Fruit fly (Drosophila melanogaster) whole organism, embryonic: Measurements from ENCODE around the gene msd1.
A peak's percentile ranks its signal among the peaks of the same experiment; 100 is the strongest.

ENCODE experiments used
- Bgb ChIP-seq: fragments of 200-800 bp; sonication (Bioruptor generic); IDR thresholded peaks from 2 replicates; pipeline ENCODE4 v1.3.6; 2022; ENCODE audit warnings: missing biosample characterization, missing genetic modification characterization; ENCODE audit not compliant: partially characterized antibody
- C15 ChIP-seq: fragments of 200-800 bp; sonication (Bioruptor generic); IDR thresholded peaks from 3 replicates; pipeline ENCODE4 v1.3.6; 2022; ENCODE audit warnings: missing biosample characterization, missing genetic modification characterization
- CG10274 ChIP-seq: fragments of 200-800 bp; sonication (Bioruptor generic); optimal IDR thresholded peaks from 3 replicates; lab custom pipeline; 2017; ENCODE audit warnings: missing biosample characterization, mild to moderate bottlenecking, missing genetic modification characterization
- CG10431 ChIP-seq: fragments of 200-800 bp; sonication (Bioruptor generic); optimal IDR thresholded peaks from 3 replicates; lab custom pipeline; 2018; ENCODE audit warnings: missing biosample characterization, mild to moderate bottlenecking, missing genetic modification characterization
- CG13296 ChIP-seq: fragments of 200-800 bp; sonication (Bioruptor generic); optimal IDR thresholded peaks from 3 replicates; lab custom pipeline; 2018; ENCODE audit warnings: missing biosample characterization, mild to moderate bottlenecking, missing genetic modification characterization
- CG13894 ChIP-seq: fragments of 200-800 bp; sonication (Bioruptor generic); optimal IDR thresholded peaks from 3 replicates; lab custom pipeline; 2018; ENCODE audit warnings: missing biosample characterization, mild to moderate bottlenecking, missing genetic modification characterization, moderate library complexity
- CG14050 ChIP-seq: fragments of 200-800 bp; sonication (Bioruptor generic); IDR thresholded peaks from 3 replicates; pipeline ENCODE4 v1.3.6; 2022; ENCODE audit warnings: missing biosample characterization, missing genetic modification characterization
- CG17328 ChIP-seq: fragments of 200-800 bp; sonication (Bioruptor generic); IDR thresholded peaks from 2 replicates; pipeline ENCODE4 v1.3.6; 2022; ENCODE audit warnings: missing biosample characterization, missing genetic modification characterization
- CG17912 ChIP-seq: fragments of 200-800 bp; sonication (Bioruptor generic); optimal IDR thresholded peaks from 2 replicates; lab custom pipeline; 2018; ENCODE audit warnings: missing biosample characterization, mild to moderate bottlenecking, missing genetic modification characterization
- CG18262 ChIP-seq: fragments of 200-800 bp; optimal IDR thresholded peaks from 3 replicates; lab custom pipeline; 2019; ENCODE audit warnings: missing biosample characterization, mild to moderate bottlenecking, missing genetic modification characterization, moderate library complexity
- CG18764 ChIP-seq: fragments of 200-800 bp; sonication (Bioruptor generic); optimal IDR thresholded peaks from 3 replicates; lab custom pipeline; 2016; ENCODE audit warnings: missing biosample characterization, missing genetic modification characterization
- CG32767 ChIP-seq: fragments of 200-800 bp; sonication (Bioruptor generic); IDR thresholded peaks from 2 replicates; pipeline ENCODE4 v1.3.6; 2022; ENCODE audit warnings: missing biosample characterization, missing genetic modification characterization
- CG33213 ChIP-seq: fragments of 200-800 bp; sonication (Bioruptor generic); optimal IDR thresholded peaks from 3 replicates; lab custom pipeline; 2016; ENCODE audit warnings: missing biosample characterization, missing genetic modification characterization
- CG7839 ChIP-seq: fragments of 200-800 bp; sonication (Bioruptor generic); optimal IDR thresholded peaks from 3 replicates; lab custom pipeline; 2018; ENCODE audit warnings: missing biosample characterization, mild to moderate bottlenecking, missing genetic modification characterization, moderate library complexity
- CG8359 ChIP-seq: fragments of 200-800 bp; sonication (Bioruptor generic); optimal IDR thresholded peaks from 2 replicates; lab custom pipeline; 2017; ENCODE audit warnings: missing biosample characterization, mild to moderate bottlenecking, missing genetic modification characterization, borderline replicate concordance
- CG8944 ChIP-seq: fragments of 200-800 bp; sonication (Bioruptor generic); optimal IDR thresholded peaks from 3 replicates; lab custom pipeline; 2016; ENCODE audit warnings: missing biosample characterization, missing genetic modification characterization
- CG9609 ChIP-seq: fragments of 200-800 bp; sonication (Bioruptor generic); optimal IDR thresholded peaks from 3 replicates; lab custom pipeline; 2016; ENCODE audit warnings: missing biosample characterization, missing genetic modification characterization
- CG9797 ChIP-seq: fragments of 200-800 bp; sonication (Bioruptor generic); optimal IDR thresholded peaks from 3 replicates; lab custom pipeline; 2018; ENCODE audit warnings: missing biosample characterization, mild to moderate bottlenecking, missing genetic modification characterization
- CTCF ChIP-seq: fragments of 200-800 bp; sonication (Bioruptor generic); optimal IDR thresholded peaks from 2 replicates; lab custom pipeline; 2017; ENCODE audit warnings: missing biosample characterization, mild to moderate bottlenecking, missing genetic modification characterization, moderate library complexity
- CrebB ChIP-seq: fragments of 200-800 bp; sonication (Bioruptor generic); optimal IDR thresholded peaks from 3 replicates; lab custom pipeline; 2018; ENCODE audit warnings: missing biosample characterization, mild to moderate bottlenecking, missing genetic modification characterization
- Dad ChIP-seq: fragments of 200-800 bp; sonication (Bioruptor generic); optimal IDR thresholded peaks from 3 replicates; lab custom pipeline; 2016; ENCODE audit warnings: missing biosample characterization, missing genetic modification characterization
- Drgx ChIP-seq: fragments of 200-800 bp; sonication (Bioruptor generic); IDR thresholded peaks from 2 replicates; pipeline ENCODE4 v1.3.6; 2022; ENCODE audit warnings: missing biosample characterization, missing genetic modification characterization
- HLHmδ ChIP-seq: fragments of 200-800 bp; sonication (Bioruptor generic); optimal IDR thresholded peaks from 2 replicates; lab custom pipeline; 2018; ENCODE audit warnings: missing biosample characterization, mild to moderate bottlenecking, missing genetic modification characterization, moderate library complexity
- Hmx ChIP-seq: fragments of 200-800 bp; sonication (Bioruptor generic); optimal IDR thresholded peaks from 2 replicates; lab custom pipeline; 2016; ENCODE audit warnings: missing biosample characterization, missing genetic modification characterization
- Lpt ChIP-seq: fragments of >200 bp; optimal IDR thresholded peaks from 2 replicates; lab custom pipeline; 2018; ENCODE audit warnings: missing biosample characterization, missing genetic modification characterization
- Med ChIP-seq: fragments of 200-800 bp; sonication (Bioruptor generic); peaks from one replicate; lab custom pipeline; 2016; ENCODE audit warnings: missing biosample characterization, missing genetic modification characterization, mild to moderate bottlenecking, inconsistent platforms, moderate library complexity
- NC2β ChIP-seq: fragments of 200-800 bp; sonication (Bioruptor generic); optimal IDR thresholded peaks from 2 replicates; lab custom pipeline; 2016; ENCODE audit warnings: missing biosample characterization, missing genetic modification characterization
- Nf-YB ChIP-seq: fragments of 200-800 bp; sonication (Bioruptor generic); optimal IDR thresholded peaks from 3 replicates; lab custom pipeline; 2019; ENCODE audit warnings: missing biosample characterization, mild to moderate bottlenecking, missing genetic modification characterization, moderate library complexity
- aop ChIP-seq: fragments of 200-800 bp; sonication (Bioruptor generic); IDR thresholded peaks from 2 replicates; pipeline ENCODE4 v1.3.6; 2022; ENCODE audit warnings: missing biosample characterization, missing genetic modification characterization
- bab2 ChIP-seq: fragments of 200-800 bp; sonication (Bioruptor generic); optimal IDR thresholded peaks from 2 replicates; lab custom pipeline; 2016; ENCODE audit warnings: missing biosample characterization, missing genetic modification characterization
- cato ChIP-seq: fragments of 200-800 bp; sonication (Bioruptor generic); optimal IDR thresholded peaks from 2 replicates; lab custom pipeline; 2016; ENCODE audit warnings: missing biosample characterization, missing genetic modification characterization, borderline replicate concordance
- chn ChIP-seq: fragments of 200-800 bp; sonication (Bioruptor generic); optimal IDR thresholded peaks from 2 replicates; lab custom pipeline; 2016; ENCODE audit warnings: missing biosample characterization, missing genetic modification characterization
- fd96Cb ChIP-seq: fragments of 200-800 bp; sonication (Bioruptor generic); optimal IDR thresholded peaks from 2 replicates; lab custom pipeline; 2018; ENCODE audit warnings: missing biosample characterization, mild to moderate bottlenecking, missing genetic modification characterization, moderate library complexity
- fu2 ChIP-seq: fragments of 200-800 bp; sonication (Bioruptor generic); optimal IDR thresholded peaks from 2 replicates; lab custom pipeline; 2016; ENCODE audit warnings: missing biosample characterization, missing genetic modification characterization
- gcm2 ChIP-seq: fragments of 200-800 bp; sonication (Bioruptor generic); optimal IDR thresholded peaks from 2 replicates; lab custom pipeline; 2016; ENCODE audit warnings: missing biosample characterization, missing genetic modification characterization
- gt ChIP-seq: fragments of 200-800 bp; sonication (Bioruptor generic); IDR thresholded peaks from 2 replicates; pipeline ENCODE4 v1.3.6; 2022; ENCODE audit warnings: missing biosample characterization, missing genetic modification characterization
- h ChIP-seq: fragments of >200 bp; optimal IDR thresholded peaks from 2 replicates; lab custom pipeline; 2017
- ham ChIP-seq: fragments of 200-800 bp; sonication (Bioruptor generic); IDR thresholded peaks from 2 replicates; pipeline ENCODE4 v1.3.6; 2022; ENCODE audit warnings: missing biosample characterization, missing genetic modification characterization
- insv ChIP-seq, 2 experiments: fragments of 200-800 bp; sonication (Bioruptor generic); optimal IDR thresholded peaks; 3 replicates each; lab custom pipeline; 2016 to 2018; ENCODE audit warnings: missing biosample characterization in 2 of 2, missing genetic modification characterization in 2 of 2
- jumu ChIP-seq: fragments of 200-800 bp; sonication (Bioruptor generic); optimal IDR thresholded peaks from 3 replicates; lab custom pipeline; 2016; ENCODE audit warnings: missing biosample characterization, missing genetic modification characterization
- kni ChIP-seq: fragments of 200-800 bp; sonication (Bioruptor generic); optimal IDR thresholded peaks from 3 replicates; lab custom pipeline; 2017; ENCODE audit warnings: mild to moderate bottlenecking, missing biosample characterization, missing genetic modification reagents, missing genetic modification characterization
- otp ChIP-seq: fragments of 200-800 bp; sonication (Bioruptor generic); IDR thresholded peaks from 3 replicates; pipeline ENCODE4, ENCODE4 v1.3.6; 2022; ENCODE audit warnings: missing biosample characterization, missing genetic modification characterization
- phol ChIP-seq: fragments of 200-800 bp; sonication (Bioruptor generic); optimal IDR thresholded peaks from 3 replicates; lab custom pipeline; 2018; ENCODE audit warnings: missing biosample characterization, mild to moderate bottlenecking, missing genetic modification characterization, moderate library complexity
- pros ChIP-seq: fragments of 200-800 bp; sonication (Bioruptor generic); optimal IDR thresholded peaks from 3 replicates; lab custom pipeline; 2019; ENCODE audit warnings: missing biosample characterization, mild to moderate bottlenecking, missing genetic modification characterization, moderate library complexity
- seq ChIP-seq: fragments of 200-800 bp; sonication (Bioruptor generic); IDR thresholded peaks from 2 replicates; pipeline ENCODE4 v1.3.6; 2022; ENCODE audit warnings: missing biosample characterization, missing genetic modification characterization
- slbo ChIP-seq: fragments of 200-800 bp; sonication (Bioruptor generic); IDR thresholded peaks from 2 replicates; pipeline ENCODE4 v1.3.6; 2022; ENCODE audit warnings: missing biosample characterization, missing genetic modification characterization
- sr ChIP-seq: fragments of 200-800 bp; sonication (Bioruptor generic); IDR thresholded peaks from 3 replicates; pipeline ENCODE4 v1.3.6; 2022; ENCODE audit warnings: missing biosample characterization, missing genetic modification characterization
- stc ChIP-seq: fragments of 200-800 bp; sonication (Bioruptor generic); IDR thresholded peaks from 2 replicates; pipeline ENCODE4 v1.3.6; 2022; ENCODE audit warnings: missing biosample characterization, missing genetic modification characterization
- vvl ChIP-seq: fragments of 200-800 bp; sonication (Bioruptor generic); IDR thresholded peaks from 2 replicates; pipeline ENCODE4 v1.3.6; 2022; ENCODE audit warnings: missing biosample characterization, missing genetic modification characterization
- wek ChIP-seq: fragments of 200-800 bp; sonication (Bioruptor generic); optimal IDR thresholded peaks from 3 replicates; lab custom pipeline; 2018; ENCODE audit warnings: missing biosample characterization, mild to moderate bottlenecking, missing genetic modification characterization, moderate library complexity

msd1 gene

DNA sequence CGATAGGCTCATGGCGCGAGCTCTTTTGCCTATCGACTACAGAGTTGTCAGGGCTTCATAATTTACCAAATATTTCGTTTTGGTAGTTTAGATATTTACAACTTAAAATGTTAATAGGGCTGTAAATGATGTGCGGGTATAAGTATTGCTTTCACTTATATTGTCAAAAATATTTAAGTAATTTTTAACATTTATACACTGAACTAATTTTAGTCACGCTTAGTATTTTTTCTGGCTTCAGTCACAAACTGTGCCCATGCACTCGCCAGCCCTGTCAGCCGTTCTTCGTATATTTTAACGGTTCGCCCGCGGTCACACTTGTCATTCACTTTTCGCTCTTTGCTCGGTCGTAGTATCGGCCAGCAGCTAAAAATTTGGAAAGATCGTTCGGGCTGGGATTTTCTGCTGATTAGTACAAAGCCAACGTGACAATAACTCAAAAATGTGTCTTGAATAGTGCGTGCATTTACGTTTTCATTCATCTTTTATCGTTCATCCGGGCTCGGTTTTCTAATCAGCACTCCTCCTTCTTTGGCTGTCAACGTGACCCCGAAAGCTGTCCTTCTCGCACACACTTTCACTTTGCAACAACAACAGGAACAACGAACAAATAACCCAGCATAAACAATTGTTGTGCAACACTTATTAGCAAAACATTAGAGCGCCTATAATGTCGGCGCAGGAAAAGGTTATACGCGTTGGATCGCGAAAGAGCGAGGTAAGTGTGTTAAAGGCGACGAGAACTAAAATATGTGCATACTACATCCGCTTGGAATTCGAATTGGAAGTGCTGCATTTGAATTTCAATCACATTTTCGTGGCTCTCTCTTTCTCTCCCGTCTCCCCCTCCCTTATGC lies 3.3 kb downstream of the msd1 start, which contains the start of the genes Hmbs and CG2211 (continued):
- no peak for TF ChIP-seq gt
- TF ChIP-seq Bgb = peak; percentile 42; the same call in 1 of the 2 replicates
- TF ChIP-seq CG9609 (GFP tag; lab: Kevin White, UChicago) = peak; percentile 89
- TF ChIP-seq vvl = peak; percentile 94
- peak; percentile 88 for TF ChIP-seq CG13296 (GFP tag; lab: Kevin White, UChicago)
- TF ChIP-seq otp = peak; percentile 71; the same call in 2 of the 3 replicates
- TF ChIP-seq wek (GFP tag; lab: Kevin White, UChicago) = peak; percentile 28
- TF ChIP-seq phol = peak; percentile 95
- TF ChIP-seq aop (GFP tag; lab: Robert Waterston, UW) = peak; percentile 74
- peak; percentile 72 for TF ChIP-seq Hmx
- peak; percentile 98 for TF ChIP-seq CG9797
- TF ChIP-seq CG13894 (tag; lab: Kevin White, UChicago) = peak; percentile 92
- TF ChIP-seq Nf-YB = peak; percentile 60
- TF ChIP-seq Drgx (GFP tag; lab: Robert Waterston, UW) = peak; percentile 79
- no peak for TF ChIP-seq CG17912
- TF ChIP-seq C15 (GFP tag; lab: Robert Waterston, UW) = peak; percentile 72; the same call in 1 of the 3 replicates
- peak; percentile 72 for TF ChIP-seq CG14050 (GFP tag; lab: Robert Waterston, UW)
- TF ChIP-seq CG10431 (GFP tag; lab: Kevin White, UChicago) = no peak
- TF ChIP-seq CTCF (GFP tag; lab: Kevin White, UChicago) = peak; percentile 31
- TF ChIP-seq HLHmδ (GFP tag; lab: Kevin White, UChicago) = peak; percentile 65
- peak; percentile 75 for TF ChIP-seq CrebB (tag; lab: Kevin White, UChicago)
- TF ChIP-seq CG32767 (GFP tag; lab: Robert Waterston, UW) = peak; percentile 68; the same call in 1 of the 2 replicates
- no peak for TF ChIP-seq h
- TF ChIP-seq cato = peak; percentile 74
- peak; percentile 89 for TF ChIP-seq CG33213
- TF ChIP-seq CG8944 (GFP tag; lab: Kevin White, UChicago) = peak; percentile 89
- peak; percentile 34 for TF ChIP-seq pros (GFP tag; lab: Kevin White, UChicago)
- no peak for TF ChIP-seq Lpt (GFP tag; lab: Kevin White, UChicago)
- TF ChIP-seq CG10274 (GFP tag; lab: Kevin White, UChicago) = no peak
- TF ChIP-seq seq (GFP tag; lab: Robert Waterston, UW) = peak; percentile 75
- peak; percentile 98 for TF ChIP-seq Med
- TF ChIP-seq CG18262 (tag; lab: Kevin White, UChicago) = peak; percentile 83
- TF ChIP-seq kni = peak; percentile 68
- TF ChIP-seq insv (GFP tag; optimal IDR thresholded peaks at IDR 0.05; lab: Kevin White, UChicago) = peak; percentile 38 to 93
- TF ChIP-seq ham (GFP tag; lab: Robert Waterston, UW) = no peak
- TF ChIP-seq slbo (GFP tag; lab: Robert Waterston, UW) = peak; percentile 91
- TF ChIP-seq gcm2 (GFP tag; lab: Kevin White, UChicago) = peak; percentile 66
- peak; percentile 35; the same call in 1 of the 3 replicates for TF ChIP-seq sr
- TF ChIP-seq CG8359 = no peak
- TF ChIP-seq fu2 = peak; percentile 84
- peak; percentile 89 for TF ChIP-seq Dad (GFP tag; lab: Kevin White, UChicago)
- TF ChIP-seq fd96Cb = peak; percentile 79
- peak; percentile 84 for TF ChIP-seq jumu (GFP tag; lab: Kevin White, UChicago)
- TF ChIP-seq CG18764 (GFP tag; lab: Kevin White, UChicago) = peak; percentile 80
- TF ChIP-seq CG7839 (tag; lab: Kevin White, UChicago) = peak; percentile 86
- TF ChIP-seq NC2β (GFP tag; lab: Kevin White, UChicago) = peak; percentile 90
- TF ChIP-seq stc (GFP tag; lab: Robert Waterston, UW) = peak; percentile 75
- peak; percentile 89 for TF ChIP-seq CG17328 (GFP tag; lab: Robert Waterston, UW)
- peak; percentile 93 for TF ChIP-seq bab2 (GFP tag; lab: Kevin White, UChicago)
- peak; percentile 92 for TF ChIP-seq chn (GFP tag; lab: Kevin White, UChicago)
